Worm (Caenorhabditis elegans) whole organism, L3 larva: ENCODE results near the gene F49F1.10.
"Not testable (repeated sequence)": the region's sequence is repeated elsewhere in the genome, so short reads cannot be mapped to it uniquely, and the experiment has no call there.

ENCODE experiments used
- R02D3.7 ChIP-seq: fragments of 150-350 bp; optimal IDR thresholded peaks from 2 replicates; lab custom pipeline; 2014; ENCODE audit warnings: missing biosample characterization, missing genetic modification characterization
- ZK546.5 ChIP-seq: sonication (generic microtip); optimal IDR thresholded peaks from 2 replicates; lab custom pipeline; 2017; ENCODE audit warnings: missing biosample characterization, missing genetic modification characterization
- aly-2 ChIP-seq: fragments of 150-350 bp; optimal IDR thresholded peaks from 2 replicates; lab custom pipeline; 2014; ENCODE audit warnings: missing biosample characterization, missing genetic modification characterization
- ama-1 ChIP-seq: fragments of 150-350 bp; optimal IDR thresholded peaks from 2 replicates; lab custom pipeline; 2018
- ceh-16 ChIP-seq: sonication (generic microtip); optimal IDR thresholded peaks from 2 replicates; lab custom pipeline; 2017; ENCODE audit warnings: missing biosample characterization, missing genetic modification characterization
- ceh-28 ChIP-seq: fragments of 150-350 bp; optimal IDR thresholded peaks from 2 replicates; lab custom pipeline; 2014; ENCODE audit warnings: missing biosample characterization, missing genetic modification reagents, missing genetic modification characterization
- ceh-82 ChIP-seq: fragments of 150-350 bp; optimal IDR thresholded peaks from 2 replicates; lab custom pipeline; 2014; ENCODE audit warnings: missing biosample characterization, missing genetic modification characterization
- ceh-9 ChIP-seq: sonication (generic microtip); optimal IDR thresholded peaks from 2 replicates; lab custom pipeline; 2018; ENCODE audit warnings: missing biosample characterization, missing genetic modification characterization
- daf-12 ChIP-seq: fragments of 150-350 bp; optimal IDR thresholded peaks from 2 replicates; lab custom pipeline; 2014; ENCODE audit warnings: missing biosample characterization, missing genetic modification reagents, missing genetic modification characterization
- egl-27 ChIP-seq: sonication (generic microtip); optimal IDR thresholded peaks from 4 replicates; lab custom pipeline; 2017; ENCODE audit warnings: missing biosample characterization, missing genetic modification reagents, missing genetic modification characterization
- egl-5 ChIP-seq: fragments of 150-350 bp; optimal IDR thresholded peaks from 2 replicates; lab custom pipeline; 2017; ENCODE audit warnings: missing biosample characterization, missing genetic modification reagents, missing genetic modification characterization, inconsistent platforms
- elt-1 ChIP-seq: fragments of 150-350 bp; optimal IDR thresholded peaks from 2 replicates; lab custom pipeline; 2014; ENCODE audit warnings: missing biosample characterization, missing genetic modification characterization
- elt-2 ChIP-seq: sonication (generic microtip); optimal IDR thresholded peaks from 2 replicates; lab custom pipeline; 2016; ENCODE audit warnings: missing genetic modification reagents, mild to moderate bottlenecking, missing genetic modification characterization, missing compliant biosample characterization
- eor-1 ChIP-seq, 2 experiments: fragments of 150-350 bp; optimal IDR thresholded peaks; 2 replicates each; lab custom pipeline; 2014 to 2018; ENCODE audit warnings: missing biosample characterization in 2 of 2, missing genetic modification characterization in 2 of 2
- fkh-10 ChIP-seq: sonication (generic microtip); optimal IDR thresholded peaks from 2 replicates; lab custom pipeline; 2017; ENCODE audit warnings: missing biosample characterization, missing genetic modification reagents, missing genetic modification characterization
- hmg-11 ChIP-seq: sonication (generic microtip); optimal IDR thresholded peaks from 2 replicates; lab custom pipeline; 2016; ENCODE audit warnings: missing genetic modification characterization, missing compliant biosample characterization
- nfya-1 ChIP-seq: sonication (generic microtip); optimal IDR thresholded peaks from 2 replicates; lab custom pipeline; 2017; ENCODE audit warnings: missing genetic modification characterization, mild to moderate bottlenecking, missing compliant biosample characterization, antibody characterized with exemption, moderate library complexity; ENCODE audit not compliant: insufficient read depth
- nhr-11 ChIP-seq: fragments of 150-350 bp; optimal IDR thresholded peaks from 2 replicates; lab custom pipeline; 2014; ENCODE audit warnings: missing biosample characterization, missing genetic modification characterization
- nhr-25 ChIP-seq: sonication (generic microtip); optimal IDR thresholded peaks from 2 replicates; lab custom pipeline; 2017; ENCODE audit warnings: missing biosample characterization, missing genetic modification characterization
- nhr-67 ChIP-seq: fragments of 150-350 bp; optimal IDR thresholded peaks from 2 replicates; lab custom pipeline; 2014; ENCODE audit warnings: missing biosample characterization, missing genetic modification characterization
- pha-4 ChIP-seq: fragments of 150-350 bp; optimal IDR thresholded peaks from 2 replicates; lab custom pipeline; 2014; ENCODE audit warnings: missing biosample characterization, missing genetic modification reagents, missing genetic modification characterization
- pqm-1 ChIP-seq: fragments of 150-350 bp; optimal IDR thresholded peaks from 2 replicates; lab custom pipeline; 2017; ENCODE audit warnings: missing biosample characterization, missing genetic modification characterization, inconsistent platforms
- sea-2 ChIP-seq: fragments of 150-350 bp; sonication (generic microtip); optimal IDR thresholded peaks from 4 replicates; lab custom pipeline; 2014; ENCODE audit warnings: missing biosample characterization, missing genetic modification reagents, missing genetic modification characterization
- unc-39 ChIP-seq: sonication (generic microtip); optimal IDR thresholded peaks from 4 replicates; lab custom pipeline; 2017; ENCODE audit warnings: missing biosample characterization, missing genetic modification characterization
- unc-62 ChIP-seq: fragments of 150-350 bp; sonication (generic microtip); optimal IDR thresholded peaks from 4 replicates; lab custom pipeline; 2014; ENCODE audit warnings: missing biosample characterization, missing genetic modification reagents, missing genetic modification characterization
- zag-1 ChIP-seq: fragments of 150-350 bp; optimal IDR thresholded peaks from 2 replicates; lab custom pipeline; 2014; ENCODE audit warnings: missing biosample characterization, missing genetic modification characterization
- ztf-11 ChIP-seq: fragments of 150-350 bp; optimal IDR thresholded peaks from 2 replicates; lab custom pipeline; 2014; ENCODE audit warnings: missing biosample characterization, missing genetic modification characterization
- ztf-4 ChIP-seq: fragments of 150-350 bp; optimal IDR thresholded peaks from 2 replicates; lab custom pipeline; 2014; ENCODE audit warnings: missing biosample characterization, missing genetic modification characterization

F49F1.10 gene

ce11 chrIV:4137472-4137871 lies 1.4 kb downstream of the F49F1.10 start, which contains the start of gene F49F1.9:
F49F1.9 (minus strand) TSS chrIV:4137572.
- TF ChIP-seq ceh-9 (no peak), ztf-11 (tag; lab: Kevin White, UChicago) (no peak), nhr-11 (no peak), unc-62 (GFP tag; lab: Kevin White, UChicago) (no peak), aly-2 (tag; lab: Kevin White, UChicago) (no peak), sea-2 (GFP tag; lab: Kevin White, UChicago) (no peak), ztf-4 (no peak), fkh-10 (no peak), pqm-1 (tag; lab: Kevin White, UChicago) (no peak), nhr-67 (no peak), ceh-82 (tag; lab: Kevin White, UChicago) (no peak), zag-1 (tag; lab: Kevin White, UChicago) (no peak), pha-4 (tag; lab: Kevin White, UChicago) (no peak), hmg-11 (no peak), elt-1 (tag; lab: Kevin White, UChicago) (no peak), nhr-25 (tag; lab: Kevin White, UChicago) (no peak), ZK546.5 (no peak), ceh-28 (tag; lab: Kevin White, UChicago) (no peak), nfya-1 (tag; lab: Kevin White, UChicago) (no peak), ama-1 (lab: Kevin White, UChicago) (no peak)

DNA sequence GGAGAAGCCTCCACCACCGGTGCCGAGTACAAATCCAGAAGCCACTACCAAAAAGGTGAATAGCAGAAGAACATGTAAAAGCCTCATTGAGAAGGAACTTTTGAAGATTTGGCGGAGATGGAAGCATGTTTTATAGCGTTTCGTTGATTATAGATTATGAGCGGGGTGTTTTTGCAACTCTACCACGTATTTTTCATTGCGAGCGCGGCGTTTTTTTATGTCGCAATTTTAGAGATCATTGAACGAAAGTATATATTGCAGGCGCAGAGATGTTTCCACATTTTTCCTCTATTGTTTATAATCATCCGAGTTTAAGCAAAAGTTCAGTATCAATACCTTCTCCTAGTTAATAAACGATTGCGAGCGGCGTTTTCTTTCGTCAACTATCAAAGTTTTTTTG lies 3.2 kb downstream of the F49F1.10 start, which contains the start of gene F49F1.17:
Gene F49F1.17 (minus strand): TSS at position 101 of the 400 bp plus-strand sequence.
- TF ChIP-seq ceh-28 (tag; lab: Kevin White, UChicago) (no peak), R02D3.7 (tag; lab: Kevin White, UChicago) (no peak), nhr-67 (no peak)
- TF ChIP-seq, all 47 proteins: peak for 0

- TF ChIP-seq ceh-16 (tag; lab: Kevin White, UChicago); eor-1 (tag; optimal IDR thresholded peaks at IDR 0.05; lab: Kevin White, UChicago); egl-5 (tag; lab: Kevin White, UChicago): not testable (repeated sequence)
- TF ChIP-seq, all 47 proteins: peak for 0; not testable (repeated sequence) for 47
These were observed 13.3 kb downstream of the F49F1.10 start, which contains the start of gene F49F1.7 for ce11 chrIV:4125657-4126056. F49F1.7 (minus strand) TSS chrIV:4125757.

- TF ChIP-seq elt-2 (tag; lab: Kevin White, UChicago) (peak; percentile 69), egl-27 (tag; lab: Kevin White, UChicago) (no peak)
These were observed 15.8 kb downstream of the F49F1.10 start, which contains the start of gene mul-1 for ce11 chrIV:4123083-4123482. mul-1 (minus strand) TSS chrIV:4123166.

DNA sequence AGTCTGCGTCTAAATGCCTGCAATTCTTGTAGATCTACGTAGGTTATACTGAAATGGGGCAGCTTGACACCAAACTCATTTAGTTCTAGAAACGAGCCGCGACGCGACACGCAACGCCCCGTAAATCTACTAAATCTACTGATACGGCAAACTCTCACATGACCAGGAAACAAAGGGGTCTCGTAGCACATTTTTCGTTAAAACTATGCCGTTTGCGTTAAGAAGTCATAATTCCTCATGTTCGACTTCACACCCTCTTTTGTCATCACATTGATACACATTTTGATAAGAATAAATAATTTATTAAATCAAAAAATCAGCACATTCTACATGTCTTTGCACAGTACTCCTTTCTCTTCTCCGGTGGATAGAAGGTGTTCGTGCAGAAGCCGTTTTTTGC lies 17.9 kb downstream of the F49F1.10 start:
- TF ChIP-seq nhr-67 (no peak), pqm-1 (tag; lab: Kevin White, UChicago) (peak; percentile 31), elt-2 (tag; lab: Kevin White, UChicago) (peak; percentile 77)

DNA sequence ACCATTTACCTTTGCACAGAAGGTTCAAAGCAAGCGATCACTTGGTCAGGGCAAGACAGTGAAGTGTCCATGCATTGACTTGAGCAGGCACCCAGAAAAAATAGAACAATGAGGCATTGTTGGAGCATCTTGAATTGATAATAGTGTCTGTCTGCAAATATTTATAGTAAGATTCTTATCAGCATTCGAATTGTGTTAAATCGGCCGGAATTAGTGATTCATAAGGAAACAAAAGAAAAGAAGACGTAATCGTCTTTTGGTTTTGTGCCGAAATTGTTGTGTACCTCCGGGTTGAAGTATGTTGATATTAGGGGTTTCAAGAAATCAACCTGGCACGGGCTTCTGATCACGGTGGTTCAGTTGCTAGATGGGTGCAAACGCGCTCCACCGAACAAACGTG lies 18.7 kb downstream of the F49F1.10 start, which contains the start of gene F49F1.5:
Gene F49F1.5 (minus strand): TSS at position 153 of the 400 bp plus-strand sequence.
- TF ChIP-seq elt-2 (tag; lab: Kevin White, UChicago) (peak; percentile 63), nfya-1 (tag; lab: Kevin White, UChicago) (no peak), unc-39 (tag; lab: Kevin White, UChicago) (no peak)
- TF ChIP-seq, all 47 proteins: peak for 1

ce11 chrIV:4117432-4117831 lies 21.5 kb downstream of the F49F1.10 start, which contains the start of gene drd-50:
drd-50 (plus strand) TSS chrIV:4117732.
- TF ChIP-seq elt-2 (tag; lab: Kevin White, UChicago) (peak; percentile 65), ztf-4 (no peak)

DNA sequence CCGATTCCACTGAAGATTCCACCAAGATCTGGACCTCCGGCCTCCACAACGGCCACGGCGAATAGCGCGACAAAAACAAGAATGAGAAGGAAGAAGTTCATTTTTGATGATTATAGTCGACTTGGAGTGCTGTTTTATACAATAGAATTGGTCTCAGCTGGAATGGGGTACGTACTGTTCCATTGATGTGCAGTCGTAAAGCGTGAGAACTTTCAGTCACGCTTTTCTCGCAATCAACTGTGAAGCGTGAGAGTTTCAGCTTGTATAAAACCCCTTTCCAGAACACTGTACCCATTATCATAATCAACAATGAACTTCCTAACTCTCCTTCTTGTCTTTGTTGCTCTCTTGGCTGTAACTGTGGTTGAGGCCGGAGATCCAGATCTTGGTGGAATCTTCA lies 23.3 kb downstream of the F49F1.10 start, which contains the start of the genes F49F1.4 and F49F1.2:
Gene F49F1.4 (minus strand): TSS at position 101 of the 400 bp plus-strand sequence.
Gene F49F1.2 (plus strand): TSS at position 310 of the 400 bp plus-strand sequence.
- TF ChIP-seq egl-5 (tag; lab: Kevin White, UChicago) = no peak
- no peak for TF ChIP-seq sea-2 (GFP tag; lab: Kevin White, UChicago)
- TF ChIP-seq daf-12 = no peak
